Fruit fly (Drosophila melanogaster) whole organism, embryonic: ENCODE results near the gene mon2.

ENCODE experiments used
- Blimp-1 ChIP-seq: fragments of 200-800 bp; sonication (Bioruptor generic); optimal IDR thresholded peaks from 3 replicates; lab custom pipeline; 2018; ENCODE audit warnings: missing biosample characterization, missing genetic modification characterization, mild to moderate bottlenecking, moderate library complexity, missing genetic modification reagents
- CG1024 ChIP-seq: fragments of 200-800 bp; sonication (Bioruptor generic); IDR thresholded peaks from 2 replicates; pipeline ENCODE4 v1.3.6; 2022; ENCODE audit warnings: missing biosample characterization, missing genetic modification characterization
- CG10321 ChIP-seq: fragments of 200-800 bp; sonication (Bioruptor generic); IDR thresholded peaks from 2 replicates; pipeline ENCODE4 v1.3.6; 2022; ENCODE audit warnings: missing biosample characterization, missing genetic modification characterization
- CG11456 ChIP-seq: fragments of 200-800 bp; sonication (Bioruptor generic); IDR thresholded peaks from 3 replicates; pipeline ENCODE4 v1.3.6; 2022; ENCODE audit warnings: missing biosample characterization, missing genetic modification characterization
- CG11560 ChIP-seq: fragments of 200-800 bp; sonication (Bioruptor generic); IDR thresholded peaks from 3 replicates; pipeline ENCODE4 v1.3.6; 2022; ENCODE audit warnings: missing biosample characterization, missing genetic modification characterization
- CG11695 ChIP-seq: fragments of 200-800 bp; sonication (Bioruptor generic); IDR thresholded peaks from 3 replicates; pipeline ENCODE4 v1.3.6; 2022; ENCODE audit warnings: missing biosample characterization, missing genetic modification characterization
- CG12104 ChIP-seq: fragments of 200-800 bp; sonication (Bioruptor generic); optimal IDR thresholded peaks from 3 replicates; lab custom pipeline; 2016; ENCODE audit warnings: missing biosample characterization, missing genetic modification characterization
- CG1233 ChIP-seq: fragments of 200-800 bp; sonication (Bioruptor generic); optimal IDR thresholded peaks from 4 replicates; lab custom pipeline; 2018; ENCODE audit warnings: missing biosample characterization, mild to moderate bottlenecking, missing genetic modification characterization
- CG12744 ChIP-seq: fragments of 200-800 bp; sonication (Bioruptor generic); optimal IDR thresholded peaks from 2 replicates; lab custom pipeline; 2016; ENCODE audit warnings: missing biosample characterization, missing genetic modification characterization
- CG12942 ChIP-seq: fragments of 200-800 bp; sonication (Bioruptor generic); optimal IDR thresholded peaks from 3 replicates; lab custom pipeline; 2016; ENCODE audit warnings: missing biosample characterization, missing genetic modification characterization
- CG15601 ChIP-seq: fragments of 200-800 bp; sonication (Bioruptor generic); optimal IDR thresholded peaks from 3 replicates; lab custom pipeline; 2019; ENCODE audit warnings: missing biosample characterization, mild to moderate bottlenecking, missing genetic modification characterization, moderate library complexity
- CG1602 ChIP-seq: fragments of 200-800 bp; sonication (Bioruptor generic); optimal IDR thresholded peaks from 3 replicates; lab custom pipeline; 2016; ENCODE audit warnings: missing biosample characterization, missing genetic modification characterization
- CG16779 ChIP-seq: fragments of 200-800 bp; sonication (Bioruptor generic); IDR thresholded peaks from 2 replicates; pipeline ENCODE4 v1.3.6; 2022; ENCODE audit warnings: missing biosample characterization, missing genetic modification characterization
- CG18476 ChIP-seq: fragments of 200-800 bp; sonication (Bioruptor generic); optimal IDR thresholded peaks from 2 replicates; lab custom pipeline; 2016; ENCODE audit warnings: missing biosample characterization, mild to moderate bottlenecking, missing genetic modification characterization
- CG31365 ChIP-seq: fragments of 200-800 bp; sonication (Bioruptor generic); optimal IDR thresholded peaks from 2 replicates; lab custom pipeline; 2018; ENCODE audit warnings: missing biosample characterization, mild to moderate bottlenecking, missing genetic modification characterization
- CG32532 ChIP-seq: fragments of 200-800 bp; sonication (Bioruptor generic); IDR thresholded peaks from 2 replicates; pipeline ENCODE4 v1.3.6; 2022; ENCODE audit warnings: missing biosample characterization, missing genetic modification characterization
- CG5180 ChIP-seq: fragments of 200-800 bp; sonication (Bioruptor generic); optimal IDR thresholded peaks from 3 replicates; lab custom pipeline; 2017; ENCODE audit warnings: missing biosample characterization, missing genetic modification characterization, mild to moderate bottlenecking, moderate library complexity, missing genetic modification reagents
- CG5953 ChIP-seq: fragments of 200-800 bp; sonication (Bioruptor generic); IDR thresholded peaks from 2 replicates; pipeline ENCODE4 v1.3.6; 2022; ENCODE audit warnings: missing biosample characterization, missing genetic modification characterization
- CG6683 ChIP-seq: fragments of 200-800 bp; sonication (Bioruptor generic); optimal IDR thresholded peaks from 2 replicates; lab custom pipeline; 2017; ENCODE audit warnings: missing biosample characterization, mild to moderate bottlenecking, missing genetic modification characterization, missing genetic modification reagents
- CG6854 ChIP-seq: fragments of 200-800 bp; sonication (Bioruptor generic); optimal IDR thresholded peaks from 3 replicates; lab custom pipeline; 2017; ENCODE audit warnings: missing biosample characterization, mild to moderate bottlenecking, missing genetic modification characterization
- CG8478 ChIP-seq: fragments of >200 bp; optimal IDR thresholded peaks from 2 replicates; lab custom pipeline; 2018
- Chrac-16 ChIP-seq: fragments of 200-800 bp; sonication (Bioruptor generic); optimal IDR thresholded peaks from 3 replicates; lab custom pipeline; 2016; ENCODE audit warnings: missing biosample characterization, missing genetic modification characterization
- CrebB ChIP-seq: fragments of 200-800 bp; sonication (Bioruptor generic); optimal IDR thresholded peaks from 3 replicates; lab custom pipeline; 2018; ENCODE audit warnings: missing biosample characterization, mild to moderate bottlenecking, missing genetic modification characterization
- Dip2 ChIP-seq: fragments of 200-800 bp; sonication (Bioruptor generic); IDR thresholded peaks from 2 replicates; pipeline ENCODE4 v1.3.6; 2022; ENCODE audit warnings: missing biosample characterization, missing genetic modification characterization
- Dip3 ChIP-seq: fragments of 200-800 bp; sonication (Bioruptor generic); optimal IDR thresholded peaks from 3 replicates; lab custom pipeline; 2016; ENCODE audit warnings: missing biosample characterization, missing genetic modification characterization
- Dref ChIP-seq: fragments of 200-800 bp; sonication (Bioruptor generic); IDR thresholded peaks from 2 replicates; pipeline ENCODE4 v1.3.6; 2022; ENCODE audit warnings: missing biosample characterization, missing genetic modification characterization
- Fer3 ChIP-seq: fragments of 200-800 bp; sonication (Bioruptor generic); optimal IDR thresholded peaks from 2 replicates; lab custom pipeline; 2018; ENCODE audit warnings: missing biosample characterization, mild to moderate bottlenecking, missing genetic modification characterization, moderate library complexity
- Hr78 ChIP-seq, 2 experiments: fragments of 200-800 bp in 1 of 2; fragments of >200 bp in 1 of 2; sonication (Bioruptor generic) in 1 of 2; optimal IDR thresholded peaks; 2 replicates each; lab custom pipeline; 2017 to 2019; ENCODE audit warnings: missing biosample characterization in 2 of 2, missing genetic modification characterization in 2 of 2, mild to moderate bottlenecking in 1 of 2, moderate library complexity in 1 of 2
- Nf-YC ChIP-seq: fragments of 200-800 bp; optimal IDR thresholded peaks from 3 replicates; lab custom pipeline; 2019; ENCODE audit warnings: missing biosample characterization, mild to moderate bottlenecking, missing genetic modification characterization, moderate library complexity
- Ptx1 ChIP-seq: fragments of 200-800 bp; sonication (Bioruptor generic); IDR thresholded peaks from 2 replicates; pipeline ENCODE4 v1.3.6; 2022; ENCODE audit warnings: missing biosample characterization, missing genetic modification characterization
- Rx ChIP-seq: fragments of 200-800 bp; sonication (Bioruptor generic); IDR thresholded peaks from 2 replicates; pipeline ENCODE4 v1.3.6; 2022; ENCODE audit warnings: missing biosample characterization, missing genetic modification characterization
- ash1 ChIP-seq: fragments of 200-800 bp; sonication (Bioruptor generic); optimal IDR thresholded peaks from 2 replicates; lab custom pipeline; 2018; ENCODE audit warnings: missing biosample characterization, mild to moderate bottlenecking, missing genetic modification characterization
- corto ChIP-seq: fragments of 200-800 bp; sonication (Bioruptor generic); optimal IDR thresholded peaks from 2 replicates; lab custom pipeline; 2016; ENCODE audit warnings: missing biosample characterization, mild to moderate bottlenecking, missing genetic modification characterization, moderate library complexity
- croc ChIP-seq: fragments of 200-800 bp; sonication (Bioruptor generic); conservative IDR thresholded peaks from 3 replicates; pipeline ENCODE4 v1.3.6; 2022; ENCODE audit warnings: missing biosample characterization, missing genetic modification characterization
- crp ChIP-seq, 2 experiments: fragments of 200-800 bp; sonication (Bioruptor generic); optimal IDR thresholded peaks; 2 replicates in 1 of 2; 3 replicates in 1 of 2; lab custom pipeline; 2017; ENCODE audit warnings: missing biosample characterization in 2 of 2, missing genetic modification characterization in 2 of 2, mild to moderate bottlenecking in 1 of 2, moderate library complexity in 1 of 2
- cwo ChIP-seq: fragments of 200-800 bp; sonication (Bioruptor generic); optimal IDR thresholded peaks from 3 replicates; lab custom pipeline; 2017; ENCODE audit warnings: missing biosample characterization, missing genetic modification characterization, mild to moderate bottlenecking, moderate library complexity, missing genetic modification reagents
- disco-r ChIP-seq: fragments of 200-800 bp; sonication (Bioruptor generic); optimal IDR thresholded peaks from 2 replicates; lab custom pipeline; 2016; ENCODE audit warnings: missing biosample characterization, missing genetic modification characterization
- esg ChIP-seq: fragments of 200-800 bp; sonication (Bioruptor generic); conservative IDR thresholded peaks from 2 replicates; pipeline ENCODE4 v1.3.6; 2022; ENCODE audit warnings: missing biosample characterization, missing genetic modification characterization
- hkb ChIP-seq, 2 experiments: fragments of 200-800 bp in 1 of 2; fragments of >200 bp in 1 of 2; sonication (Bioruptor generic) in 1 of 2; IDR thresholded peaks in 1 of 2; optimal IDR thresholded peaks in 1 of 2; 2 replicates each; pipeline versions ENCODE4 v1.3.6 to Lab custom; 2017 to 2022; ENCODE audit warnings: missing biosample characterization in 1 of 2, missing genetic modification characterization in 1 of 2
- jigr1 ChIP-seq: fragments of 200-800 bp; sonication (Bioruptor generic); IDR thresholded peaks from 3 replicates; pipeline ENCODE4 v1.3.6; 2022; ENCODE audit warnings: missing biosample characterization, missing genetic modification characterization
- knrl ChIP-seq: fragments of 200-800 bp; sonication (Bioruptor generic); IDR thresholded peaks from 3 replicates; pipeline ENCODE4 v1.3.6; 2022; ENCODE audit warnings: missing biosample characterization, missing genetic modification characterization; ENCODE audit not compliant: partially characterized antibody
- lov ChIP-seq, 2 experiments: fragments of 200-800 bp in 1 of 2; fragments of >200 bp in 1 of 2; sonication (Bioruptor generic) in 1 of 2; IDR thresholded peaks in 1 of 2; optimal IDR thresholded peaks in 1 of 2; 2 replicates in 1 of 2; 3 replicates in 1 of 2; pipeline versions ENCODE4 v1.3.6 to Lab custom; 2017 to 2022; ENCODE audit warnings: missing biosample characterization in 1 of 2, missing genetic modification characterization in 1 of 2
- mirr ChIP-seq: fragments of 200-800 bp; sonication (Bioruptor generic); optimal IDR thresholded peaks from 3 replicates; lab custom pipeline; 2018; ENCODE audit warnings: missing biosample characterization, mild to moderate bottlenecking, missing genetic modification characterization
- sc ChIP-seq, 3 experiments: fragments of >200 bp in 2 of 3; fragments of 200-800 bp in 1 of 3; sonication (Bioruptor generic) in 1 of 3; optimal IDR thresholded peaks; 2 replicates in 2 of 3; 3 replicates in 1 of 3; lab custom pipeline; 2017; ENCODE audit warnings: mild to moderate bottlenecking in 1 of 3, missing biosample characterization in 1 of 3, missing genetic modification characterization in 1 of 3, missing genetic modification reagents in 1 of 3
- shn ChIP-seq: fragments of 200-800 bp; sonication (Bioruptor generic); optimal IDR thresholded peaks from 3 replicates; lab custom pipeline; 2016; ENCODE audit warnings: missing biosample characterization, missing genetic modification characterization
- sisA ChIP-seq: fragments of 200-800 bp; sonication (Bioruptor generic); IDR thresholded peaks from 2 replicates; pipeline ENCODE4 v1.3.6; 2022; ENCODE audit warnings: missing biosample characterization, missing genetic modification characterization
- sqz ChIP-seq: fragments of 200-800 bp; sonication (Bioruptor generic); optimal IDR thresholded peaks from 3 replicates; lab custom pipeline; 2018; ENCODE audit warnings: missing biosample characterization, mild to moderate bottlenecking, missing genetic modification characterization
- sug ChIP-seq: fragments of 200-800 bp; optimal IDR thresholded peaks from 2 replicates; lab custom pipeline; 2019; ENCODE audit warnings: missing biosample characterization, mild to moderate bottlenecking, missing genetic modification characterization, moderate library complexity

Gene mon2

dm6 chr2L:8086736-8087467 lies 36.9 kb downstream of the mon2 start (continued):
- no peak for TF ChIP-seq CG1233
- no peak for TF ChIP-seq CG11560 (tag; lab: Robert Waterston, UW)
- no peak for TF ChIP-seq CG16779 (GFP tag; lab: Robert Waterston, UW)
- no peak for TF ChIP-seq corto
- no peak for TF ChIP-seq Nf-YC
- no peak for TF ChIP-seq shn (GFP tag; lab: Kevin White, UChicago)
- no peak for TF ChIP-seq knrl (GFP tag; lab: Robert Waterston, UW)
- TF ChIP-seq CG32532, result no peak
- peak; percentile 27 for TF ChIP-seq cwo (GFP tag; lab: Kevin White, UChicago)
- no peak for TF ChIP-seq CG12104 (GFP tag; lab: Kevin White, UChicago)
- no peak for TF ChIP-seq CG1024
- TF ChIP-seq Blimp-1 (GFP tag; lab: Kevin White, UChicago), result no peak
- no peak for TF ChIP-seq sqz (GFP tag; lab: Kevin White, UChicago)
- no peak for TF ChIP-seq sc (optimal IDR thresholded peaks at IDR 0.05; lab: Kevin White, UChicago)
- TF ChIP-seq sc (GFP tag; optimal IDR thresholded peaks at IDR 0.05; lab: Kevin White, UChicago), result no peak
- no peak for TF ChIP-seq CG6683
- TF ChIP-seq CG5953 (GFP tag; lab: Robert Waterston, UW), result no peak
- TF ChIP-seq croc, result no peak
- TF ChIP-seq CG10321 (GFP tag; lab: Robert Waterston, UW), result 0 out of 2 replicates have a peak, but pooled peaks have one; percentile 12
- TF ChIP-seq CG11695 (GFP tag; lab: Robert Waterston, UW), result 0 out of 3 replicates have a peak, but pooled peaks have one; percentile 10
- no peak for TF ChIP-seq jigr1 (GFP tag; lab: Robert Waterston, UW)
- TF ChIP-seq hkb (optimal IDR thresholded peaks at IDR 0.05; lab: Kevin White, UChicago), result no peak
- no peak; the same call in 1 of the 2 replicates for TF ChIP-seq hkb (GFP tag; IDR thresholded peaks at IDR 0.05; lab: Robert Waterston, UW)
- no peak for TF ChIP-seq crp (GFP tag; optimal IDR thresholded peaks at IDR 0.05; lab: Kevin White, UChicago)
- TF ChIP-seq CG5180 (GFP tag; lab: Kevin White, UChicago), result no peak
- TF ChIP-seq Hr78 (GFP tag; optimal IDR thresholded peaks at IDR 0.05; lab: Kevin White, UChicago), result no peak
- no peak for TF ChIP-seq Rx
- TF ChIP-seq Dref, result no peak
- TF ChIP-seq CG31365 (tag; lab: Kevin White, UChicago), result no peak
- TF ChIP-seq Fer3 (tag; lab: Kevin White, UChicago), result no peak
- TF ChIP-seq CG18476, result no peak
- TF ChIP-seq CrebB (tag; lab: Kevin White, UChicago), result no peak
- no peak for TF ChIP-seq Dip2 (GFP tag; lab: Robert Waterston, UW)
- peak; percentile 32 for TF ChIP-seq mirr (GFP tag; lab: Kevin White, UChicago)
- TF ChIP-seq CG12744 (GFP tag; lab: Kevin White, UChicago), result no peak
- TF ChIP-seq sisA (GFP tag; lab: Robert Waterston, UW), result no peak
- TF ChIP-seq ash1, result no peak
- no peak for TF ChIP-seq CG15601 (tag; lab: Kevin White, UChicago)
- no peak for TF ChIP-seq CG12942 (GFP tag; lab: Kevin White, UChicago)
- peak; percentile 80 for TF ChIP-seq sug (tag; lab: Kevin White, UChicago)
- no peak for TF ChIP-seq CG1602 (GFP tag; lab: Kevin White, UChicago)
- no peak for TF ChIP-seq lov (optimal IDR thresholded peaks at IDR 0.05; lab: Kevin White, UChicago)
- TF ChIP-seq lov (GFP tag; IDR thresholded peaks at IDR 0.05; lab: Robert Waterston, UW), result no peak
- TF ChIP-seq esg, result no peak
- TF ChIP-seq Chrac-16 (GFP tag; lab: Kevin White, UChicago), result no peak
- TF ChIP-seq Dip3, result no peak
- TF ChIP-seq CG11456, result no peak
- no peak for TF ChIP-seq CG6854
- no peak for TF ChIP-seq CG8478 (lab: Kevin White, UChicago)
- TF ChIP-seq Ptx1, result no peak
- no peak for TF ChIP-seq disco-r (GFP tag; lab: Kevin White, UChicago)
